Fruit fly (Drosophila melanogaster): ENCODE results near the gene CG6912.

CG6912 gene

DNA sequence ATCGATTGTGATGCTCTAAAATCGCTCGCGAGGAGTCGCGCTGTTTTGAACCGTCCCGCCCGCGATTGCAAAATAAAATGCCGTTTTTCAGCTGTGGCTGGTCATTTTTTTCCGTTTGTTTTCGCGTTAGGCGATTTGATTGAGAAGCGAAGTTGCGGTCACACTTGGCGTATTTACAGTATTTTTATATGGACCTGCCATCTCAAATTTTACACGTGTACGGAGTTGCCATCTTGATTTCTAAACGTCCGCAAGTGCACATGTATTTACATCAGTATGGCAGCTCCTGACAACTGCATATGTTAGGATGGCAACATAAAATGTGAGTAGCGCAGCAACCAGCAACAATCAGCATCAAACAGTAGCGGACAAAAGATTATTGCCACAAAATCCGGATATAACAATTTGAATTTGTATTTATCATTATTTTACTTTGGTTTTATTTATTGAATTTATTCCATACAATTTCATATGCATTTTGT is 41.2 kb downstream of the CG6912 start, which contains the start of gene CG6966 (continued):
- TF ChIP-seq Vsx2 (GFP tag; optimal IDR thresholded peaks at IDR 0.05; ENCODE audit: partially characterized antibody), result peak; percentile 75
- peak; percentile 79 for TF ChIP-seq Mio (GFP tag; optimal IDR thresholded peaks at IDR 0.05)
- TF ChIP-seq CrebA (GFP tag; optimal IDR thresholded peaks at IDR 0.05; ENCODE audit: borderline replicate concordance), result no peak
- no peak for TF ChIP-seq tai (GFP tag; optimal IDR thresholded peaks at IDR 0.05)
- TF ChIP-seq woc (GFP tag; optimal IDR thresholded peaks at IDR 0.05), result no peak
- TF ChIP-seq jim (GFP tag; optimal IDR thresholded peaks at IDR 0.05), result peak; percentile 25
- no peak for TF ChIP-seq usp (GFP tag; optimal IDR thresholded peaks at IDR 0.05)

DNA sequence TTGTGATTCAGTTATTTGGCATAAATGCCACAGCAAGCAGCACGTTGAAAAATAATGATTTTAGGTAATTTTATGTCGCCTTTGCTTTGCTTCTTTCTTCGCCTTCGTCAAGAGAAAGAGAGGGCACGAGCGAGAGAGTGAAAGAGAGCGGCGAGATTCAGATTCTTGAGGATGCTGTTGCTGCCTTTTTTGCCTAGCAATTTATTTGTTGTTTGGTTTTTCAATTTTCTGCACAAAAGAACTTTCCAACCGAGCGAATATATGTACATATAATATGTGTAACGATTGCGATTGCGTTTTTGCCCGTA is 41.9 kb downstream of the CG6912 start:
- no peak for TF ChIP-seq Dfd (GFP tag; optimal IDR thresholded peaks at IDR 0.05)
- TF ChIP-seq psq (GFP tag; optimal IDR thresholded peaks at IDR 0.05), result peak; percentile 39
- TF ChIP-seq Hr83 (GFP tag; optimal IDR thresholded peaks at IDR 0.05; ENCODE audit: poor library complexity, severe bottlenecking), result no peak
- TF ChIP-seq dl (GFP tag; optimal IDR thresholded peaks at IDR 0.05; ENCODE audit: insufficient read depth in 1 of 2, partially characterized antibody in 2 of 2), result peak in 1 of 2 experiments; percentile 1
- no peak for TF ChIP-seq pan (optimal IDR thresholded peaks at IDR 0.05)

DNA sequence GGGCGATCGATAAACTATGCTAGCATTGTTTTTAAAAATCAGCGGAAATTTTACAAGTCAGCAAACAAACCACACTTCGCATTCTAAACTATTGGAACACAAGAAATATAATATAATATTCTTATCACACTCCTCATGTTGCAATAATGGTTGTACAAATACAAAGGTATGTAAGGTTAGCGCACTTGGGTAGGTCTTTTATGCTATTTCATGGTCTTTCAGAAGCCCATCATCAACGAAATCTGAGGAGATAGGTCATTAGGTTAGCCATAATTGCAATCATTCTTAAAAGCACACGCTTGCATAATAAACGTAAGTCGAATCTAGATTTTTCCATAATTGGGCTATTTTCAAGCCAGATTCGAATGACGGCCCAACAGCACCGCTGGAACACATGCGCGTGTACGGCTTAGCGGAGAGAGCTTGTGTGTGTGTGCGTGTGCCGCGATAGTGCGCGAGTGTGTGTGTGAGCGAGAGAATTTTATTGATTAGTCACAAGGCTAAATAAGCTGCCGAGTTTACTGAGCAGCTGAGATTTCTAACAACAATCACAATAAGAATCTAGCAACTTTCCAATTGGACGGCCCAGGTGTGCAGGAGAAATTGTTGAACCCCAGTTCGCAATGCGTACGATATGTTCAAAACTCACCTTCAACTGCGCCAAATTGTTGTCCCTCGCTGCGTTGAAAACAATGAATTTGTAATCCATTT is 42.4 kb downstream of the CG6912 start:
- no peak for TF ChIP-seq jim (GFP tag; optimal IDR thresholded peaks at IDR 0.05)
- peak; percentile 77 for TF ChIP-seq woc (GFP tag; optimal IDR thresholded peaks at IDR 0.05)
- TF ChIP-seq h (GFP tag; optimal IDR thresholded peaks at IDR 0.05), result peak; percentile 46
- no peak for TF ChIP-seq ey (GFP tag; optimal IDR thresholded peaks at IDR 0.05)
- TF ChIP-seq Jra (GFP tag; optimal IDR thresholded peaks at IDR 0.05), result no peak
- no peak for TF ChIP-seq HLH106 (tag; optimal IDR thresholded peaks at IDR 0.05)
- TF ChIP-seq Abd-B (GFP tag; optimal IDR thresholded peaks at IDR 0.05), result no peak
- TF ChIP-seq brk (GFP tag; optimal IDR thresholded peaks at IDR 0.05), result no peak
- TF ChIP-seq CrebA (GFP tag; optimal IDR thresholded peaks at IDR 0.05; ENCODE audit: borderline replicate concordance), result no peak
- TF ChIP-seq CG9705 (GFP tag; optimal IDR thresholded peaks at IDR 0.05), result no peak
- TF ChIP-seq lola (GFP tag; optimal IDR thresholded peaks at IDR 0.05), result no peak
- no peak for TF ChIP-seq Hr78 (GFP tag; optimal IDR thresholded peaks at IDR 0.05)
- no peak for TF ChIP-seq sv (GFP tag; optimal IDR thresholded peaks at IDR 0.05)
- TF ChIP-seq Vsx2 (GFP tag; optimal IDR thresholded peaks at IDR 0.05; ENCODE audit: partially characterized antibody), result no peak
- no peak for TF ChIP-seq usp (GFP tag; optimal IDR thresholded peaks at IDR 0.05)
- no peak for TF ChIP-seq Hnf4 (GFP tag; optimal IDR thresholded peaks at IDR 0.05)
- TF ChIP-seq Myc (optimal IDR thresholded peaks at IDR 0.05), result peak; percentile 99
- TF ChIP-seq dsf (GFP tag; optimal IDR thresholded peaks at IDR 0.05; ENCODE audit: borderline replicate concordance), result no peak
- TF ChIP-seq Sp1 (GFP tag; optimal IDR thresholded peaks at IDR 0.05), result peak; percentile 5
- TF ChIP-seq Hr83 (GFP tag; optimal IDR thresholded peaks at IDR 0.05; ENCODE audit: poor library complexity, severe bottlenecking), result no peak
- no peak for TF ChIP-seq pan (optimal IDR thresholded peaks at IDR 0.05)
- no peak for TF ChIP-seq N (GFP tag; optimal IDR thresholded peaks at IDR 0.05)
- no peak for TF ChIP-seq Mio (GFP tag; optimal IDR thresholded peaks at IDR 0.05)
- TF ChIP-seq dmrt93B (GFP tag; optimal IDR thresholded peaks at IDR 0.05), result no peak
- no peak for TF ChIP-seq sage (GFP tag; optimal IDR thresholded peaks at IDR 0.05)
- peak; percentile 30 for TF ChIP-seq fru (GFP tag; optimal IDR thresholded peaks at IDR 0.05)
- TF ChIP-seq dl (GFP tag; optimal IDR thresholded peaks at IDR 0.05; ENCODE audit: insufficient read depth in 1 of 2, partially characterized antibody in 2 of 2), result no peak
- TF ChIP-seq foxo (GFP tag; optimal IDR thresholded peaks at IDR 0.05), result peak in 1 of 2 experiments; percentile 28
- no peak for TF ChIP-seq GATAd (GFP tag; optimal IDR thresholded peaks at IDR 0.05)
- TF ChIP-seq psq (GFP tag; optimal IDR thresholded peaks at IDR 0.05), result no peak
- TF ChIP-seq rgr (GFP tag; optimal IDR thresholded peaks at IDR 0.05), result no peak
- TF ChIP-seq br (GFP tag; optimal IDR thresholded peaks at IDR 0.05), result peak; percentile 23
- no peak for TF ChIP-seq Dfd (GFP tag; optimal IDR thresholded peaks at IDR 0.05)
- TF ChIP-seq OdsH (GFP tag; optimal IDR thresholded peaks at IDR 0.05), result peak; percentile 13
- TF ChIP-seq CG32264 (GFP tag; optimal IDR thresholded peaks at IDR 0.05), result no peak
- TF ChIP-seq Dif (GFP tag; optimal IDR thresholded peaks at IDR 0.05; ENCODE audit: partially characterized antibody), result no peak
- TF ChIP-seq tai (GFP tag; optimal IDR thresholded peaks at IDR 0.05), result no peak
- no peak for TF ChIP-seq Rel (GFP tag; optimal IDR thresholded peaks at IDR 0.05)
- no peak for TF ChIP-seq Rel (tag; optimal IDR thresholded peaks at IDR 0.05)
